Worm (Caenorhabditis elegans) whole organism, mixed stage, embryonic: ENCODE data around the gene C15F1.2.

Source experiments
- ces-1 ChIP-seq: fragments of 150-350 bp; optimal IDR thresholded peaks from 2 replicates; lab custom pipeline; 2014; ENCODE audit warnings: missing biosample characterization, missing genetic modification reagents, missing genetic modification characterization
- cnd-1 ChIP-seq: fragments of 200-800 bp; sonication (Bioruptor generic); optimal IDR thresholded peaks from 2 replicates; lab custom pipeline; 2018; ENCODE audit warnings: mild to moderate bottlenecking, missing genetic modification characterization, missing compliant biosample characterization
- lin-13 ChIP-seq: fragments of 150-350 bp; optimal IDR thresholded peaks from 2 replicates; lab custom pipeline; 2014; ENCODE audit warnings: missing biosample characterization, missing genetic modification characterization
- snpc-4 ChIP-seq: fragments of 150-350 bp; optimal IDR thresholded peaks from 2 replicates; lab custom pipeline; 2014; ENCODE audit warnings: missing biosample characterization, missing genetic modification characterization
- sptf-1 ChIP-seq: sonication (generic microtip); optimal IDR thresholded peaks from 2 replicates; lab custom pipeline; 2017; ENCODE audit warnings: mild to moderate bottlenecking, missing genetic modification characterization, moderate library complexity, missing compliant biosample characterization
- unc-120 ChIP-seq: sonication (generic microtip); optimal IDR thresholded peaks from 2 replicates; lab custom pipeline; 2017; ENCODE audit warnings: missing genetic modification characterization, missing compliant biosample characterization; ENCODE audit not compliant: poor library complexity, severe bottlenecking
- unc-62 ChIP-seq: fragments of 150-350 bp; optimal IDR thresholded peaks from 2 replicates; lab custom pipeline; 2014; ENCODE audit warnings: missing biosample characterization, missing genetic modification reagents, missing genetic modification characterization

DNA sequence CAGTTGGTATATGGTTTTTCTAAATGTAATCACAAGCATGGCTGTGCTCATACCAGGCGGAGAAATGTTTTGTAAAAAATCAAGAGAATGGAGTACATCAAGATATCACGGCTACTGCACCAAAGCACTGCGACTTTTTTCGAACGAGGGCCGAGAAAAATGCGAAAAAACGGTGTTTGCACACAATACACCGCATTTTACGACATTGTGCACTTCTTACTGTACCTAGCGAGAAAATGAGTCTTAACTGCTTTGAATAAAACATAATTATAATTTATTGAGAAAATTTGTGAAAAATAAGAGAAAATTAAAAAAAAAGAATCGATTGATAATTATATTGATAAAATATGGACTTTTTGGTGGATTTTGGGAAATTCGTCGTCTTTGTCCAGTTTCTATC lies 4.0 kb upstream of the C15F1.2 start:
- TF ChIP-seq snpc-4 (tag; lab: Kevin White, UChicago): no peak
- TF ChIP-seq unc-120 (tag; lab: Kevin White, UChicago): no peak
- TF ChIP-seq sptf-1: no peak
- no peak for TF ChIP-seq cnd-1 (tag; lab: Kevin White, UChicago)
- TF ChIP-seq ces-1 (GFP tag; lab: Kevin White, UChicago): no peak
- no peak for TF ChIP-seq lin-13 (tag; lab: Kevin White, UChicago)
- no peak for TF ChIP-seq unc-62 (GFP tag; lab: Kevin White, UChicago)
